Worm (Caenorhabditis elegans): Measurements from ENCODE around the gene Y61A9LA.12.

ce11 chrV:4539855-4540254 lies 13.8 kb upstream of the Y61A9LA.12 start:
- TF ChIP-seq ama-1 (optimal IDR thresholded peaks at IDR 0.05) (no peak), ceh-13 (GFP tag; optimal IDR thresholded peaks at IDR 0.05) (no peak), ets-7 (tag; optimal IDR thresholded peaks at IDR 0.05) (no peak), flt-1 (GFP tag; IDR thresholded peaks at IDR 0.05) (no peak), F13C5.2 (tag; optimal IDR thresholded peaks at IDR 0.05) (no peak)

Measured in whole organism, early embryonic.